Worm (Caenorhabditis elegans) whole organism, midembryonic: ENCODE results near the gene mlc-3.

ENCODE experiments used
- cog-1 ChIP-seq: sonication (generic microtip); optimal IDR thresholded peaks from 2 replicates; lab custom pipeline; 2016; ENCODE audit warnings: missing genetic modification characterization, missing compliant biosample characterization
- ref-1 ChIP-seq: fragments of 200-800 bp; sonication (Bioruptor generic); conservative IDR thresholded peaks from 2 replicates; pipeline ENCODE4 v1.3.6; 2022; ENCODE audit warnings: missing genetic modification reagents, missing genetic modification characterization, missing compliant biosample characterization
- ztf-23 ChIP-seq: fragments of 200-800 bp; sonication (Bioruptor generic); IDR thresholded peaks from 2 replicates; pipeline ENCODE4 v1.3.6; 2022; ENCODE audit warnings: missing genetic modification reagents, missing genetic modification characterization, missing compliant biosample characterization

DNA sequence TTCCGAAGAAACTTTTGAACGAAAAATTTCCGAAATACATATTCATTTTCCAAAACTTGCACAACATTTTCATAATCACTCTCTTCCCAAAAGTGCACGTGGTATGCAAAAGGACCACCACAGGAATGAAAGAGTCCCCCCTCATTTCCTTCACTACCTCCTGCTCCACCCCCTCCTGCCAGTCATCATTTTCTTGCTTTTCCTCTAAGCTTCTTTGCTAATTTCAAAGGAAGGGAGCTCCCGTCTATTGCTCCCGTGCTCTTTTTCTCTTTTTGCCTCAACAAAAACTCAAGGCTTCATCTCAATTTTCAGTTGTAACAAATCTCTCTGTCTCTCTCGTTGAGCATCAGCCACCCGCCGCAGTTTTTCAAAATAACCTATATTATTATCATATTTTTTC lies 8.0 kb downstream of the mlc-3 start:
- no peak for TF ChIP-seq ref-1 (GFP tag; lab: Robert Waterston, UW)
- TF ChIP-seq cog-1 (tag; lab: Kevin White, UChicago) = no peak
- no peak for TF ChIP-seq ztf-23
